Fruit fly (Drosophila melanogaster) whole organism, prepupa: Measurements from ENCODE around the gene ppan.

ENCODE experiments used
- Blimp-1 ChIP-seq: fragments of 200-800 bp; sonication (Bioruptor generic); optimal IDR thresholded peaks from 3 replicates; lab custom pipeline; 2017; ENCODE audit warnings: missing biosample characterization, missing genetic modification characterization, mild to moderate bottlenecking, moderate library complexity, missing genetic modification reagents
- CG10669 ChIP-seq: fragments of 200-800 bp; sonication (Bioruptor generic); optimal IDR thresholded peaks from 3 replicates; lab custom pipeline; 2018; ENCODE audit warnings: missing biosample characterization, mild to moderate bottlenecking, missing genetic modification characterization, moderate library complexity
- CG11294 ChIP-seq: fragments of 200-800 bp; sonication (Bioruptor generic); IDR thresholded peaks from 2 replicates; pipeline ENCODE4 v1.3.6; 2022; ENCODE audit warnings: missing biosample characterization, missing genetic modification characterization
- CG11762 ChIP-seq: fragments of 200-800 bp; sonication (Bioruptor generic); optimal IDR thresholded peaks from 3 replicates; lab custom pipeline; 2016; ENCODE audit warnings: missing biosample characterization, missing genetic modification characterization; ENCODE audit not compliant: insufficient read depth
- CG15336 ChIP-seq: fragments of 200-800 bp; sonication (Bioruptor generic); IDR thresholded peaks from 2 replicates; pipeline ENCODE4 v1.3.6; 2022; ENCODE audit warnings: missing biosample characterization, missing genetic modification characterization
- CG1621 ChIP-seq: fragments of 200-800 bp; sonication (Bioruptor generic); optimal IDR thresholded peaks from 3 replicates; lab custom pipeline; 2018; ENCODE audit warnings: missing biosample characterization, mild to moderate bottlenecking, missing genetic modification characterization
- CG16779 ChIP-seq: fragments of 200-800 bp; sonication (Bioruptor generic); optimal IDR thresholded peaks from 3 replicates; lab custom pipeline; 2017; ENCODE audit warnings: missing biosample characterization, mild to moderate bottlenecking, missing genetic modification characterization
- CG3032 ChIP-seq: fragments of 200-800 bp; optimal IDR thresholded peaks from 2 replicates; lab custom pipeline; 2019; ENCODE audit warnings: missing biosample characterization, mild to moderate bottlenecking, missing genetic modification characterization, moderate library complexity
- CG31627 ChIP-seq: fragments of 200-800 bp; sonication (Bioruptor generic); optimal IDR thresholded peaks from 3 replicates; lab custom pipeline; 2016; ENCODE audit warnings: missing biosample characterization, missing genetic modification characterization
- CG32006 ChIP-seq: fragments of 200-800 bp; sonication (Bioruptor generic); optimal IDR thresholded peaks from 3 replicates; lab custom pipeline; 2017; ENCODE audit warnings: missing biosample characterization, mild to moderate bottlenecking, missing genetic modification characterization
- CG3919 ChIP-seq: fragments of 200-800 bp; sonication (Bioruptor generic); optimal IDR thresholded peaks from 3 replicates; lab custom pipeline; 2016; ENCODE audit warnings: missing biosample characterization, missing genetic modification characterization
- CG4318 ChIP-seq: fragments of 200-800 bp; sonication (Bioruptor generic); optimal IDR thresholded peaks from 3 replicates; lab custom pipeline; 2017; ENCODE audit warnings: missing biosample characterization, mild to moderate bottlenecking, missing genetic modification characterization
- CG6276 ChIP-seq: fragments of 200-800 bp; sonication (Bioruptor generic); optimal IDR thresholded peaks from 2 replicates; lab custom pipeline; 2017; ENCODE audit warnings: missing biosample characterization, mild to moderate bottlenecking, missing genetic modification characterization
- CG6808 ChIP-seq: fragments of 200-800 bp; sonication (Bioruptor generic); optimal IDR thresholded peaks from 3 replicates; lab custom pipeline; 2017; ENCODE audit warnings: missing biosample characterization, missing genetic modification characterization, mild to moderate bottlenecking, moderate library complexity, missing genetic modification reagents
- CG6854 ChIP-seq: fragments of 200-800 bp; sonication (Bioruptor generic); optimal IDR thresholded peaks from 2 replicates; lab custom pipeline; 2017; ENCODE audit warnings: missing biosample characterization, mild to moderate bottlenecking, missing genetic modification characterization
- CG7368 ChIP-seq: fragments of 200-800 bp; sonication (Bioruptor generic); optimal IDR thresholded peaks from 3 replicates; lab custom pipeline; 2016; ENCODE audit warnings: missing biosample characterization, missing genetic modification characterization
- CG8119 ChIP-seq: fragments of 200-800 bp; sonication (Bioruptor generic); IDR thresholded peaks from 3 replicates; pipeline ENCODE4 v1.3.6; 2022; ENCODE audit warnings: missing biosample characterization, missing genetic modification characterization
- CG8319 ChIP-seq: fragments of 200-800 bp; sonication (Bioruptor generic); optimal IDR thresholded peaks from 3 replicates; lab custom pipeline; 2016; ENCODE audit warnings: missing biosample characterization, missing genetic modification characterization
- CG8632 ChIP-seq: fragments of 200-800 bp; sonication (Bioruptor generic); optimal IDR thresholded peaks from 3 replicates; lab custom pipeline; 2016; ENCODE audit warnings: missing biosample characterization, missing genetic modification characterization
- CG9139 ChIP-seq: fragments of 200-800 bp; sonication (Bioruptor generic); optimal IDR thresholded peaks from 3 replicates; lab custom pipeline; 2017; ENCODE audit warnings: missing biosample characterization, mild to moderate bottlenecking, missing genetic modification characterization
- Eip75B ChIP-seq: fragments of 200-800 bp; sonication (Bioruptor generic); optimal IDR thresholded peaks from 3 replicates; lab custom pipeline; 2016; ENCODE audit warnings: missing biosample characterization, missing genetic modification characterization
- Eip78C ChIP-seq: fragments of 200-800 bp; sonication (Bioruptor generic); peaks from one replicate; lab custom pipeline; 2016; ENCODE audit warnings: missing biosample characterization, missing genetic modification characterization
- Eip93F ChIP-seq: fragments of 200-800 bp; sonication (Bioruptor generic); optimal IDR thresholded peaks from 2 replicates; lab custom pipeline; 2016; ENCODE audit warnings: missing biosample characterization, mild to moderate bottlenecking, missing genetic modification characterization
- Ets21C ChIP-seq: fragments of 200-800 bp; sonication (Bioruptor generic); optimal IDR thresholded peaks from 3 replicates; lab custom pipeline; 2016; ENCODE audit warnings: missing biosample characterization, missing genetic modification characterization
- Ets96B ChIP-seq: fragments of 200-800 bp; optimal IDR thresholded peaks from 2 replicates; lab custom pipeline; 2019; ENCODE audit warnings: missing biosample characterization, mild to moderate bottlenecking, missing genetic modification characterization, moderate library complexity
- Gug ChIP-seq: fragments of 200-800 bp; sonication (Bioruptor generic); IDR thresholded peaks from 2 replicates; pipeline ENCODE4 v1.3.6; 2022; ENCODE audit warnings: missing biosample characterization, missing genetic modification characterization
- Hr38 ChIP-seq: sonication (Bioruptor generic); optimal IDR thresholded peaks from 2 replicates; lab custom pipeline; 2016; ENCODE audit warnings: missing biosample characterization, missing genetic modification characterization
- Hr39 ChIP-seq: fragments of 200-800 bp; sonication (Bioruptor generic); optimal IDR thresholded peaks from 2 replicates; lab custom pipeline; 2016; ENCODE audit warnings: missing biosample characterization, missing genetic modification characterization
- Hr4 ChIP-seq: fragments of 200-800 bp; sonication (Bioruptor generic); optimal IDR thresholded peaks from 3 replicates; lab custom pipeline; 2016; ENCODE audit warnings: missing biosample characterization, missing genetic modification characterization
- Lpt ChIP-seq: fragments of 200-800 bp; sonication (Bioruptor generic); optimal IDR thresholded peaks from 3 replicates; lab custom pipeline; 2016; ENCODE audit warnings: missing biosample characterization, missing genetic modification characterization
- Met ChIP-seq: fragments of 200-800 bp; sonication (Bioruptor generic); optimal IDR thresholded peaks from 3 replicates; lab custom pipeline; 2016; ENCODE audit warnings: missing biosample characterization, missing genetic modification characterization
- Smox ChIP-seq: fragments of 200-800 bp; sonication (Bioruptor generic); optimal IDR thresholded peaks from 3 replicates; lab custom pipeline; 2016; ENCODE audit warnings: missing biosample characterization, missing genetic modification characterization
- Sox102F ChIP-seq: fragments of 200-800 bp; sonication (Bioruptor generic); optimal IDR thresholded peaks from 2 replicates; lab custom pipeline; 2016; ENCODE audit warnings: missing biosample characterization, mild to moderate bottlenecking, missing genetic modification characterization
- Sox14 ChIP-seq: fragments of 200-800 bp; sonication (Bioruptor generic); optimal IDR thresholded peaks from 3 replicates; lab custom pipeline; 2016; ENCODE audit warnings: missing biosample characterization, missing genetic modification characterization
- Sox15 ChIP-seq: fragments of 200-800 bp; sonication (Bioruptor generic); optimal IDR thresholded peaks from 3 replicates; lab custom pipeline; 2016; ENCODE audit warnings: missing biosample characterization, missing genetic modification characterization
- achi ChIP-seq: fragments of 200-800 bp; sonication (Bioruptor generic); optimal IDR thresholded peaks from 3 replicates; lab custom pipeline; 2016; ENCODE audit warnings: missing biosample characterization, missing genetic modification characterization
- acj6 ChIP-seq: fragments of 200-800 bp; sonication (Bioruptor generic); optimal IDR thresholded peaks from 3 replicates; lab custom pipeline; 2016; ENCODE audit warnings: missing biosample characterization, missing genetic modification characterization
- cyc ChIP-seq: fragments of 200-800 bp; sonication (Bioruptor generic); optimal IDR thresholded peaks from 3 replicates; lab custom pipeline; 2016; ENCODE audit warnings: missing biosample characterization, missing genetic modification characterization
- dac ChIP-seq: fragments of 200-800 bp; sonication (Bioruptor generic); optimal IDR thresholded peaks from 2 replicates; lab custom pipeline; 2017; ENCODE audit warnings: missing biosample characterization, mild to moderate bottlenecking, missing genetic modification characterization
- dsx ChIP-seq: fragments of 200-800 bp; optimal IDR thresholded peaks from 3 replicates; lab custom pipeline; 2019; ENCODE audit warnings: missing biosample characterization, mild to moderate bottlenecking, missing genetic modification characterization, moderate library complexity; ENCODE audit not compliant: poor library complexity, severe bottlenecking
- eg ChIP-seq: fragments of 200-800 bp; sonication (Bioruptor generic); IDR thresholded peaks from 3 replicates; pipeline ENCODE4 v1.3.6; 2022; ENCODE audit warnings: missing biosample characterization, missing genetic modification characterization
- esn ChIP-seq: fragments of 200-800 bp; sonication (Bioruptor generic); optimal IDR thresholded peaks from 2 replicates; lab custom pipeline; 2016; ENCODE audit warnings: missing biosample characterization, mild to moderate bottlenecking, missing genetic modification characterization, moderate library complexity
- fd59A ChIP-seq: fragments of 200-800 bp; sonication (Bioruptor generic); optimal IDR thresholded peaks from 2 replicates; lab custom pipeline; 2017; ENCODE audit warnings: missing biosample characterization, mild to moderate bottlenecking, missing genetic modification characterization, missing genetic modification reagents
- fd85E ChIP-seq: fragments of 200-800 bp; sonication (Bioruptor generic); optimal IDR thresholded peaks from 3 replicates; lab custom pipeline; 2016; ENCODE audit warnings: missing biosample characterization, missing genetic modification characterization
- fkh ChIP-seq: fragments of 200-800 bp; sonication (Bioruptor generic); optimal IDR thresholded peaks from 3 replicates; lab custom pipeline; 2017; ENCODE audit warnings: missing biosample characterization, mild to moderate bottlenecking, missing genetic modification characterization, moderate library complexity
- lz ChIP-seq: fragments of 200-800 bp; sonication (Bioruptor generic); optimal IDR thresholded peaks from 3 replicates; lab custom pipeline; 2016; ENCODE audit warnings: missing biosample characterization, missing genetic modification characterization
- net ChIP-seq: fragments of 200-800 bp; sonication (Bioruptor generic); optimal IDR thresholded peaks from 3 replicates; lab custom pipeline; 2016; ENCODE audit warnings: missing biosample characterization, missing genetic modification characterization
- pdm3 ChIP-seq: fragments of 200-800 bp; sonication (Bioruptor generic); optimal IDR thresholded peaks from 3 replicates; lab custom pipeline; 2016; ENCODE audit warnings: missing biosample characterization, missing genetic modification characterization
- salr ChIP-seq, 2 experiments: fragments of 200-800 bp; sonication (Bioruptor generic); optimal IDR thresholded peaks; 3 replicates each; lab custom pipeline; 2016 to 2018; ENCODE audit warnings: missing biosample characterization in 2 of 2, missing genetic modification characterization in 2 of 2, mild to moderate bottlenecking in 1 of 2
- spab ChIP-seq: fragments of 200-800 bp; sonication (Bioruptor generic); optimal IDR thresholded peaks from 2 replicates; lab custom pipeline; 2017; ENCODE audit warnings: missing biosample characterization, mild to moderate bottlenecking, missing genetic modification characterization, missing genetic modification reagents
- svp ChIP-seq: fragments of 200-800 bp; sonication (Bioruptor generic); peaks from one replicate; lab custom pipeline; 2016; ENCODE audit warnings: missing biosample characterization, missing genetic modification characterization
- topi ChIP-seq: fragments of 200-800 bp; sonication (Bioruptor generic); optimal IDR thresholded peaks from 3 replicates; lab custom pipeline; 2016; ENCODE audit warnings: missing biosample characterization, missing genetic modification characterization

Gene ppan

DNA sequence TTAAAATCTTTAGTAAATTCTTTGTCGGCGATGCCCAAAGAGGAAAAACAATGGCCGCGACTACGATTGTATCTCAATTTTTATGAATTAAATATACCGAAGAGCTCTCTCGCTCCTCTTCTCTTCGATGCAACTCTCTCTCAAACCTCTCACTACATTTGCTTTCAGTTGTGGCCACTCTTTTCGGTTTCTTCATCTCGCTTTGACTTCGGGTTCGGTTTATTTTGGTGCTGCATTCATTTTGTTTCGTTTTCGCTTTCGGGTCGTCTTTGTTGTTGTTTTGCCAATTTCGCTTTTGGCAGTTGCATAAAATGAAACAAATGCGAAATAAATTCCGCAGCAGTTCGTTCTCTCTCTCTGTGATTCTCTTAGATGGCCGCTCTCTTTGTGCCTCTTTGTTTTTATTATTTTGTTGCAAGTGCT lies 36.8 kb downstream of the ppan start:
- TF ChIP-seq CG8119 (peak; percentile 94), Gug (GFP tag; lab: Robert Waterston, UW) (no peak), Hr39 (GFP tag; lab: Kevin White, UChicago) (no peak), CG11762 (GFP tag; lab: Kevin White, UChicago) (peak; percentile 53), CG32006 (GFP tag; lab: Kevin White, UChicago) (peak; percentile 62), dsx (GFP tag; lab: Kevin White, UChicago) (peak; percentile 91), Ets21C (GFP tag; lab: Kevin White, UChicago) (no peak), CG8319 (peak; percentile 40), CG1621 (tag; lab: Kevin White, UChicago) (peak; percentile 79), Hr38 (GFP tag; lab: Kevin White, UChicago) (no peak), Ets96B (tag; lab: Kevin White, UChicago) (peak; percentile 76), eg (GFP tag; lab: Robert Waterston, UW) (peak; percentile 95), Eip78C (peak; percentile 91), fd59A (GFP tag; lab: Kevin White, UChicago) (peak; percentile 17), Sox102F (GFP tag; lab: Kevin White, UChicago) (peak; percentile 87), CG11294 (GFP tag; lab: Robert Waterston, UW) (peak; percentile 56; the same call in 1 of the 2 replicates), Met (GFP tag; lab: Kevin White, UChicago) (peak; percentile 50), CG9139 (GFP tag; lab: Kevin White, UChicago) (peak; percentile 91), CG6808 (peak; percentile 93), Blimp-1 (peak; percentile 76), CG6276 (peak; percentile 98), achi (peak; percentile 71), dac (peak; percentile 69), topi (GFP tag; lab: Kevin White, UChicago) (peak; percentile 67), fkh (GFP tag; lab: Kevin White, UChicago) (no peak), CG7368 (peak; percentile 73), svp (GFP tag; lab: Kevin White, UChicago) (peak; percentile 37), CG16779 (peak; percentile 96), fd85E (GFP tag; lab: Kevin White, UChicago) (peak; percentile 79), CG3919 (peak; percentile 77), CG8632 (peak; percentile 75), spab (GFP tag; lab: Kevin White, UChicago) (peak; percentile 56), CG4318 (no peak), Eip75B (GFP tag; lab: Kevin White, UChicago) (peak; percentile 40), CG3032 (peak; percentile 69), cyc (no peak), Lpt (GFP tag; lab: Kevin White, UChicago) (peak; percentile 87), CG31627 (GFP tag; lab: Kevin White, UChicago) (no peak), CG15336 (GFP tag; lab: Robert Waterston, UW) (peak; percentile 95), Hr4 (GFP tag; lab: Kevin White, UChicago) (peak; percentile 61), Smox (peak; percentile 45), Sox14 (GFP tag; lab: Kevin White, UChicago) (peak; percentile 47), pdm3 (GFP tag; lab: Kevin White, UChicago) (peak; percentile 39), CG6854 (GFP tag; lab: Kevin White, UChicago) (peak; percentile 97), Sox15 (no peak), acj6 (GFP tag; lab: Kevin White, UChicago) (peak; percentile 35), esn (peak; percentile 59), CG10669 (GFP tag; lab: Kevin White, UChicago) (peak; percentile 76), salr (GFP tag; optimal IDR thresholded peaks at IDR 0.05; lab: Kevin White, UChicago) (peak; percentile 47 to 75), net (GFP tag; lab: Kevin White, UChicago) (peak; percentile 86), lz (GFP tag; lab: Kevin White, UChicago) (no peak), Eip93F (GFP tag; lab: Kevin White, UChicago) (peak; percentile 91)
